Fruit fly (Drosophila melanogaster): ENCODE data around the gene CG33252.

DNA sequence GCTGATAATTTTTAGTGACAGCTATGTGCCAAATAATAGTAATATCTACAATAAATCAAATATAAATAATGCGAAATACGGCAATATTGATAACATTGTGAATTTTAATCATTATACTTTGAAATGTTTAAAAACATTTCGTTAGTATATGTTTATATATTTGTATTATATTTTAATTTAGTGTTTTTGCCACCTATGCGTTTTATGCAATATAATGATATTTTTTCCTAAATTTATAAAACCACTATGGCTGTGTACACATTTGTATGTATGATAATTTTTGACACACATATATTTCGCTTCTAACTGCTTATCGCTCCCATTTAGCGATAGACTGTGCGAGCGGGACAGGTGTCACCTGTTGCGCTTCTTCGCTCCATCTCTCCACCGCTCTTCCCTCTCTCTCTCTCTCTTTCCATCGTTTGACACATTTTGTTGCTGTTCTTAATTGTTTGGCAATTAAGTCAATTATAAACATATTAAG lies 47.1 kb upstream of the CG33252 start:
- TF ChIP-seq CG12942 (GFP tag; optimal IDR thresholded peaks at IDR 0.05), result no peak
- peak; percentile 29 for TF ChIP-seq Ssrp (tag; optimal IDR thresholded peaks at IDR 0.05)
- TF ChIP-seq CG34224 (GFP tag; IDR thresholded peaks at IDR 0.05; ENCODE audit: partially characterized antibody), result no peak
- no peak for TF ChIP-seq CG4854 (GFP tag; optimal IDR thresholded peaks at IDR 0.05)
- no peak for TF ChIP-seq Sry-δ (GFP tag; optimal IDR thresholded peaks at IDR 0.05)
- no peak for TF ChIP-seq klu (GFP tag; IDR thresholded peaks at IDR 0.05)
- no peak; the same call in 1 of the 2 replicates for TF ChIP-seq sisA (GFP tag; IDR thresholded peaks at IDR 0.05)
- no peak for TF ChIP-seq CG10274 (GFP tag; optimal IDR thresholded peaks at IDR 0.05)
- no peak for TF ChIP-seq CG6254 (GFP tag; optimal IDR thresholded peaks at IDR 0.05)
- no peak for TF ChIP-seq usp (GFP tag; optimal IDR thresholded peaks at IDR 0.05)
- peak; percentile 56 for TF ChIP-seq CG12104 (GFP tag; optimal IDR thresholded peaks at IDR 0.05)
- TF ChIP-seq Fer3 (tag; optimal IDR thresholded peaks at IDR 0.05), result peak; percentile 81
- TF ChIP-seq abd-A (tag; optimal IDR thresholded peaks at IDR 0.05), result peak; percentile 19

All from whole organism, embryonic.